Worm (Caenorhabditis elegans) whole organism, L2 larva: ENCODE measurements around the gene sth-1.

Experiments used
- aly-2 ChIP-seq: fragments of 150-350 bp; optimal IDR thresholded peaks from 2 replicates; lab custom pipeline; 2014; ENCODE audit warnings: missing biosample characterization, missing genetic modification characterization
- ceh-16 ChIP-seq: fragments of 150-350 bp; optimal IDR thresholded peaks from 2 replicates; lab custom pipeline; 2014; ENCODE audit warnings: missing biosample characterization, missing genetic modification characterization
- crh-2 ChIP-seq: sonication (generic microtip); optimal IDR thresholded peaks from 2 replicates; lab custom pipeline; 2017; ENCODE audit warnings: missing biosample characterization, missing genetic modification characterization
- elt-3 ChIP-seq: sonication (generic microtip); optimal IDR thresholded peaks from 2 replicates; lab custom pipeline; 2017; ENCODE audit warnings: missing biosample characterization, missing genetic modification characterization
- nhr-11 ChIP-seq: fragments of 150-350 bp; optimal IDR thresholded peaks from 2 replicates; lab custom pipeline; 2014; ENCODE audit warnings: missing biosample characterization, missing genetic modification characterization
- nhr-23 ChIP-seq: fragments of 150-350 bp; optimal IDR thresholded peaks from 2 replicates; lab custom pipeline; 2014; ENCODE audit warnings: missing biosample characterization, missing genetic modification reagents, missing genetic modification characterization

- TF ChIP-seq aly-2 (no peak), ceh-16 (tag; lab: Kevin White, UChicago) (no peak), nhr-11 (tag; lab: Kevin White, UChicago) (no peak), elt-3 (tag; lab: Kevin White, UChicago) (no peak), crh-2 (tag; lab: Kevin White, UChicago) (no peak), nhr-23 (tag; lab: Kevin White, UChicago) (no peak)
Measured at ce11 chrV:8022040-8022439, 29.9 kb upstream of the sth-1 start, which contains the start of gene ech-3.
